Worm (Caenorhabditis elegans): ENCODE measurements around the gene idpc-6.

DNA sequence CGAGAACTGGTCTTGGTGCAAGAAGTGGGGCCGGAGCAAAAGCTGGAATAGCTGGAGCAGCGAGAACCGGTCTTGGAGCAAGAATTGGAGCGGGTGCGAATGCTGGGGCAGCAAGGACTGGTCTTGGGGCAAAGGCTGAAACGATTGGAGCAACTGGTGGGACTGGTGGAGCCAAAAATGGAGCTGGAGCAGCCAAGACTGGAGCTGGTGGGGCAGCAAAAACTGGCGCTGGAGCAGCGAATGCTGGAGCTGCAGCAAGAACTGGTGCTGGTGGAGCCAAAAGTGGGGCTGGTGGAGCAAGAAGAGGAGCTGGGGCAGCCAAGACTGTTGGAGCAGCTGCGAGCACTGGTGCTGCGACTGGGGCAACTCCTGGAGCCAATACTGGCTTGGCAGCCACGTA lies 8.7 kb downstream of the idpc-6 start:
- no peak for TF ChIP-seq ztf-4 (tag; optimal IDR thresholded peaks at IDR 0.05)
- no peak for TF ChIP-seq nhr-77 (tag; optimal IDR thresholded peaks at IDR 0.05)
- no peak for TF ChIP-seq lsy-2 (tag; optimal IDR thresholded peaks at IDR 0.05)
- no peak for TF ChIP-seq unc-62 (GFP tag; optimal IDR thresholded peaks at IDR 0.05)
- no peak for TF ChIP-seq elt-3 (tag; optimal IDR thresholded peaks at IDR 0.05)
- no peak for TF ChIP-seq sma-3 (GFP tag; optimal IDR thresholded peaks at IDR 0.05)

Data from whole organism, L2 larva.